Fruit fly (Drosophila melanogaster) whole organism, embryonic: ENCODE measurements around the gene Drs.

Experiments
- Adf1 ChIP-seq: fragments of 200-800 bp; sonication (Bioruptor generic); IDR thresholded peaks from 2 replicates; pipeline ENCODE4 v1.3.6; 2022; ENCODE audit warnings: missing biosample characterization, missing genetic modification characterization
- CG1024 ChIP-seq: fragments of 200-800 bp; sonication (Bioruptor generic); IDR thresholded peaks from 2 replicates; pipeline ENCODE4 v1.3.6; 2022; ENCODE audit warnings: missing biosample characterization, missing genetic modification characterization
- CG10366 ChIP-seq: fragments of 200-800 bp; sonication (Bioruptor generic); IDR thresholded peaks from 2 replicates; pipeline ENCODE4 v1.3.6; 2022; ENCODE audit warnings: missing biosample characterization, missing genetic modification characterization
- CG11504 ChIP-seq: fragments of 200-800 bp; sonication (Bioruptor generic); optimal IDR thresholded peaks from 3 replicates; lab custom pipeline; 2019; ENCODE audit warnings: missing biosample characterization, mild to moderate bottlenecking, missing genetic modification characterization, moderate library complexity
- CG13624 ChIP-seq: fragments of 200-800 bp; sonication (Bioruptor generic); optimal IDR thresholded peaks from 2 replicates; lab custom pipeline; 2016; ENCODE audit warnings: missing biosample characterization, missing genetic modification characterization
- CG13775 ChIP-seq: fragments of 200-800 bp; sonication (Bioruptor generic); optimal IDR thresholded peaks from 3 replicates; lab custom pipeline; 2017; ENCODE audit warnings: missing biosample characterization, mild to moderate bottlenecking, missing genetic modification characterization
- CG14860 ChIP-seq: fragments of 200-800 bp; sonication (Bioruptor generic); IDR thresholded peaks from 3 replicates; pipeline ENCODE4 v1.3.6; 2022; ENCODE audit warnings: missing biosample characterization, missing genetic modification characterization; ENCODE audit not compliant: partially characterized antibody
- CG15479 ChIP-seq: fragments of 200-800 bp; sonication (Bioruptor generic); optimal IDR thresholded peaks from 3 replicates; lab custom pipeline; 2019; ENCODE audit warnings: missing biosample characterization, mild to moderate bottlenecking, missing genetic modification characterization, moderate library complexity
- CG16779 ChIP-seq: fragments of 200-800 bp; sonication (Bioruptor generic); IDR thresholded peaks from 2 replicates; pipeline ENCODE4 v1.3.6; 2022; ENCODE audit warnings: missing biosample characterization, missing genetic modification characterization
- CG16815 ChIP-seq: fragments of 200-800 bp; sonication (Bioruptor generic); optimal IDR thresholded peaks from 3 replicates; lab custom pipeline; 2017; ENCODE audit warnings: missing biosample characterization, mild to moderate bottlenecking, missing genetic modification characterization
- CG31365 ChIP-seq: fragments of 200-800 bp; sonication (Bioruptor generic); optimal IDR thresholded peaks from 2 replicates; lab custom pipeline; 2018; ENCODE audit warnings: missing biosample characterization, mild to moderate bottlenecking, missing genetic modification characterization
- CG34422 ChIP-seq: fragments of 200-800 bp; sonication (Bioruptor generic); IDR thresholded peaks from 3 replicates; pipeline ENCODE4 v1.3.6; 2022; ENCODE audit warnings: missing biosample characterization, missing genetic modification characterization
- CG43689 ChIP-seq: fragments of 200-800 bp; sonication (Bioruptor generic); IDR thresholded peaks from 2 replicates; pipeline ENCODE4 v1.3.6; 2022; ENCODE audit warnings: missing biosample characterization, missing genetic modification characterization
- CG6254 ChIP-seq: fragments of 200-800 bp; sonication (Bioruptor generic); optimal IDR thresholded peaks from 3 replicates; lab custom pipeline; 2017; ENCODE audit warnings: mild to moderate bottlenecking, missing biosample characterization, missing genetic modification reagents, missing genetic modification characterization
- CG6654 ChIP-seq: fragments of 200-800 bp; sonication (Bioruptor generic); optimal IDR thresholded peaks from 2 replicates; lab custom pipeline; 2017; ENCODE audit warnings: missing biosample characterization, mild to moderate bottlenecking, missing genetic modification characterization
- CG7372 ChIP-seq: fragments of 200-800 bp; sonication (Bioruptor generic); IDR thresholded peaks from 2 replicates; pipeline ENCODE4 v1.3.6; 2022; ENCODE audit warnings: missing biosample characterization, missing genetic modification characterization
- CG7963 ChIP-seq: fragments of 200-800 bp; sonication (Bioruptor generic); IDR thresholded peaks from 3 replicates; pipeline ENCODE4 v1.3.6; 2022; ENCODE audit warnings: missing biosample characterization, missing genetic modification characterization; ENCODE audit not compliant: partially characterized antibody
- CG8388 ChIP-seq: fragments of 200-800 bp; sonication (Bioruptor generic); optimal IDR thresholded peaks from 2 replicates; lab custom pipeline; 2019; ENCODE audit warnings: missing biosample characterization, mild to moderate bottlenecking, missing genetic modification characterization, moderate library complexity
- CG8765 ChIP-seq: fragments of 200-800 bp; sonication (Bioruptor generic); IDR thresholded peaks from 2 replicates; pipeline ENCODE4 v1.3.6; 2022; ENCODE audit warnings: missing biosample characterization, missing genetic modification characterization
- CG9727 ChIP-seq: fragments of 200-800 bp; sonication (Bioruptor generic); optimal IDR thresholded peaks from 3 replicates; lab custom pipeline; 2017; ENCODE audit warnings: missing biosample characterization, mild to moderate bottlenecking, missing genetic modification characterization
- Chrac-16 ChIP-seq: fragments of 200-800 bp; sonication (Bioruptor generic); optimal IDR thresholded peaks from 3 replicates; lab custom pipeline; 2016; ENCODE audit warnings: missing biosample characterization, missing genetic modification characterization
- Dbx ChIP-seq: fragments of 200-800 bp; sonication (Bioruptor generic); IDR thresholded peaks from 3 replicates; pipeline ENCODE4 v1.3.6; 2022; ENCODE audit warnings: missing biosample characterization, missing genetic modification characterization
- Dip2 ChIP-seq: fragments of 200-800 bp; sonication (Bioruptor generic); IDR thresholded peaks from 2 replicates; pipeline ENCODE4 v1.3.6; 2022; ENCODE audit warnings: missing biosample characterization, missing genetic modification characterization
- E2f1 ChIP-seq: fragments of 200-800 bp; sonication (Bioruptor generic); IDR thresholded peaks from 2 replicates; pipeline ENCODE4 v1.3.6; 2022; ENCODE audit warnings: missing biosample characterization, missing genetic modification characterization
- H15 ChIP-seq: fragments of 200-800 bp; sonication (Bioruptor generic); IDR thresholded peaks from 3 replicates; pipeline ENCODE4 v1.3.6; 2022; ENCODE audit warnings: missing biosample characterization, missing genetic modification characterization
- HmgD ChIP-seq: fragments of 200-800 bp; sonication (Bioruptor generic); optimal IDR thresholded peaks from 3 replicates; lab custom pipeline; 2016; ENCODE audit warnings: missing biosample characterization, missing genetic modification characterization
- MBD-R2 ChIP-seq: fragments of 200-800 bp; sonication (Bioruptor generic); IDR thresholded peaks from 2 replicates; pipeline ENCODE4 v1.3.6; 2022; ENCODE audit warnings: missing biosample characterization, missing genetic modification characterization
- ara ChIP-seq: fragments of 200-800 bp; sonication (Bioruptor generic); IDR thresholded peaks from 2 replicates; pipeline ENCODE4 v1.3.6; 2022; ENCODE audit warnings: missing biosample characterization, missing genetic modification characterization
- chm ChIP-seq: fragments of 200-800 bp; sonication (Bioruptor generic); IDR thresholded peaks from 2 replicates; pipeline ENCODE4 v1.3.6; 2022; ENCODE audit warnings: missing biosample characterization, missing genetic modification characterization
- crol ChIP-seq: fragments of 200-800 bp; sonication (Bioruptor generic); IDR thresholded peaks from 2 replicates; pipeline ENCODE4 v1.3.6; 2022; ENCODE audit warnings: missing biosample characterization, missing genetic modification characterization
- crp ChIP-seq, 2 experiments: fragments of 200-800 bp; sonication (Bioruptor generic); optimal IDR thresholded peaks; 2 replicates in 1 of 2; 3 replicates in 1 of 2; lab custom pipeline; 2017; ENCODE audit warnings: missing biosample characterization in 2 of 2, missing genetic modification characterization in 2 of 2, mild to moderate bottlenecking in 1 of 2, moderate library complexity in 1 of 2
- cwo ChIP-seq: fragments of 200-800 bp; sonication (Bioruptor generic); optimal IDR thresholded peaks from 3 replicates; lab custom pipeline; 2017; ENCODE audit warnings: missing biosample characterization, missing genetic modification characterization, mild to moderate bottlenecking, moderate library complexity, missing genetic modification reagents
- dysf ChIP-seq: fragments of 200-800 bp; sonication (Bioruptor generic); IDR thresholded peaks from 3 replicates; pipeline ENCODE4 v1.3.6; 2022; ENCODE audit warnings: missing biosample characterization, missing genetic modification characterization
- gro ChIP-seq: fragments of 200-800 bp; sonication (Bioruptor generic); optimal IDR thresholded peaks from 2 replicates; lab custom pipeline; 2016; ENCODE audit warnings: missing biosample characterization, missing genetic modification characterization
- hkb ChIP-seq, 2 experiments: fragments of 200-800 bp in 1 of 2; fragments of >200 bp in 1 of 2; sonication (Bioruptor generic) in 1 of 2; IDR thresholded peaks in 1 of 2; optimal IDR thresholded peaks in 1 of 2; 2 replicates each; pipeline versions ENCODE4 v1.3.6 to Lab custom; 2017 to 2022; ENCODE audit warnings: missing biosample characterization in 1 of 2, missing genetic modification characterization in 1 of 2
- jing ChIP-seq: fragments of 200-800 bp; sonication (Bioruptor generic); optimal IDR thresholded peaks from 2 replicates; lab custom pipeline; 2018; ENCODE audit warnings: missing biosample characterization, mild to moderate bottlenecking, missing genetic modification characterization
- jumu ChIP-seq: fragments of 200-800 bp; sonication (Bioruptor generic); optimal IDR thresholded peaks from 3 replicates; lab custom pipeline; 2016; ENCODE audit warnings: missing biosample characterization, missing genetic modification characterization
- kah ChIP-seq: fragments of 200-800 bp; sonication (Bioruptor generic); optimal IDR thresholded peaks from 2 replicates; lab custom pipeline; 2018; ENCODE audit warnings: missing biosample characterization, mild to moderate bottlenecking, missing genetic modification characterization
- kay ChIP-seq: fragments of 200-800 bp; sonication (Bioruptor generic); optimal IDR thresholded peaks from 2 replicates; lab custom pipeline; 2016; ENCODE audit warnings: missing biosample characterization, missing genetic modification characterization
- mirr ChIP-seq: fragments of 200-800 bp; sonication (Bioruptor generic); optimal IDR thresholded peaks from 3 replicates; lab custom pipeline; 2018; ENCODE audit warnings: missing biosample characterization, mild to moderate bottlenecking, missing genetic modification characterization
- nerfin-1 ChIP-seq: fragments of 200-800 bp; sonication (Bioruptor generic); optimal IDR thresholded peaks from 3 replicates; lab custom pipeline; 2019; ENCODE audit warnings: missing biosample characterization, mild to moderate bottlenecking, missing genetic modification characterization, moderate library complexity
- prd ChIP-seq, 3 experiments: fragments of >200 bp in 2 of 3; fragments of 200-800 bp in 1 of 3; sonication (Bioruptor generic) in 1 of 3; optimal IDR thresholded peaks in 2 of 3; IDR thresholded peaks in 1 of 3; 2 replicates in 2 of 3; 3 replicates in 1 of 3; pipeline versions ENCODE4 v1.3.6 to Lab custom; 2017 to 2022; ENCODE audit warnings: missing biosample characterization in 1 of 3, missing genetic modification characterization in 1 of 3
- ro ChIP-seq: fragments of 200-800 bp; sonication (Bioruptor generic); IDR thresholded peaks from 2 replicates; pipeline ENCODE4 v1.3.6; 2022; ENCODE audit warnings: missing biosample characterization, missing genetic modification characterization
- run ChIP-seq: fragments of 200-800 bp; sonication (Bioruptor generic); optimal IDR thresholded peaks from 3 replicates; lab custom pipeline; 2018; ENCODE audit warnings: missing biosample characterization, mild to moderate bottlenecking, missing genetic modification characterization
- schlank ChIP-seq: fragments of 200-800 bp; sonication (Bioruptor generic); optimal IDR thresholded peaks from 2 replicates; lab custom pipeline; 2018; ENCODE audit warnings: missing biosample characterization, mild to moderate bottlenecking, missing genetic modification characterization
- scrt ChIP-seq: fragments of 200-800 bp; sonication (Bioruptor generic); optimal IDR thresholded peaks from 2 replicates; lab custom pipeline; 2018; ENCODE audit warnings: missing biosample characterization, mild to moderate bottlenecking, missing genetic modification characterization, moderate library complexity
- ssp ChIP-seq: fragments of 200-800 bp; sonication (Bioruptor generic); IDR thresholded peaks from 2 replicates; pipeline ENCODE4 v1.3.6; 2022; ENCODE audit warnings: missing biosample characterization, missing genetic modification characterization
- stwl ChIP-seq: fragments of 200-800 bp; sonication (Bioruptor generic); optimal IDR thresholded peaks from 3 replicates; lab custom pipeline; 2018; ENCODE audit warnings: missing biosample characterization, mild to moderate bottlenecking, missing genetic modification characterization, moderate library complexity
- zen2 ChIP-seq: fragments of 200-800 bp; sonication (Bioruptor generic); IDR thresholded peaks from 3 replicates; pipeline ENCODE4 v1.3.6; 2022; ENCODE audit warnings: missing biosample characterization, missing genetic modification characterization; ENCODE audit not compliant: partially characterized antibody

The Drs gene

dm6 chr3L:3373994-3374623 lies 4.8 kb downstream of the Drs start, which contains the start of the genes Ythdc1 and CG12010 (continued):
- TF ChIP-seq Adf1 = peak; percentile 70
- peak; percentile 77 for TF ChIP-seq stwl (tag; lab: Kevin White, UChicago)
- no peak for TF ChIP-seq run
- TF ChIP-seq gro (GFP tag; lab: Kevin White, UChicago) = peak; percentile 34
- no peak for TF ChIP-seq CG9727 (GFP tag; lab: Kevin White, UChicago)
- no peak for TF ChIP-seq chm (GFP tag; lab: Robert Waterston, UW)
- TF ChIP-seq CG13775 (GFP tag; lab: Kevin White, UChicago) = no peak
- no peak for TF ChIP-seq H15 (GFP tag; lab: Robert Waterston, UW)
- TF ChIP-seq CG14860 (GFP tag; lab: Robert Waterston, UW) = peak; percentile 92
- TF ChIP-seq CG16779 (GFP tag; lab: Robert Waterston, UW) = no peak
- no peak for TF ChIP-seq Dip2 (GFP tag; lab: Robert Waterston, UW)
- TF ChIP-seq nerfin-1 = peak; percentile 5
- no peak for TF ChIP-seq jing (GFP tag; lab: Kevin White, UChicago)
- TF ChIP-seq ro (GFP tag; lab: Robert Waterston, UW) = no peak
- no peak for TF ChIP-seq schlank
- no peak for TF ChIP-seq crol (GFP tag; lab: Robert Waterston, UW)
- TF ChIP-seq dysf (GFP tag; lab: Robert Waterston, UW) = peak; percentile 8; the same call in 1 of the 3 replicates
- peak; percentile 91 for TF ChIP-seq ssp
- peak; percentile 86 for TF ChIP-seq zen2 (GFP tag; lab: Robert Waterston, UW)
- no peak for TF ChIP-seq CG7372
- no peak for TF ChIP-seq jumu (GFP tag; lab: Kevin White, UChicago)
- TF ChIP-seq crp (GFP tag; optimal IDR thresholded peaks at IDR 0.05; lab: Kevin White, UChicago) = peak in 1 of 2 experiments; percentile 75
- no peak for TF ChIP-seq CG6254 (GFP tag; lab: Kevin White, UChicago)
- TF ChIP-seq HmgD (GFP tag; lab: Kevin White, UChicago) = peak; percentile 3
- 0 out of 2 replicates have a peak, but pooled peaks have one; percentile 7 for TF ChIP-seq CG1024 (GFP tag; lab: Robert Waterston, UW)
- TF ChIP-seq ara (GFP tag; lab: Robert Waterston, UW) = no peak
- no peak for TF ChIP-seq CG6654 (GFP tag; lab: Kevin White, UChicago)
- TF ChIP-seq CG8388 = no peak
- TF ChIP-seq CG43689 = no peak
- TF ChIP-seq mirr (GFP tag; lab: Kevin White, UChicago) = no peak
- TF ChIP-seq MBD-R2 (GFP tag; lab: Robert Waterston, UW) = peak; percentile 91
- no peak for TF ChIP-seq hkb (optimal IDR thresholded peaks at IDR 0.05; lab: Kevin White, UChicago)
- TF ChIP-seq hkb (GFP tag; IDR thresholded peaks at IDR 0.05; lab: Robert Waterston, UW) = no peak
- TF ChIP-seq CG16815 (GFP tag; lab: Kevin White, UChicago) = no peak
- no peak for TF ChIP-seq CG31365
- TF ChIP-seq prd (optimal IDR thresholded peaks at IDR 0.05; lab: Kevin White, UChicago) = no peak
- no peak for TF ChIP-seq prd (GFP tag; IDR thresholded peaks at IDR 0.05; lab: Robert Waterston, UW)
- peak; percentile 78 for TF ChIP-seq CG15479 (GFP tag; lab: Kevin White, UChicago)
- TF ChIP-seq CG7963 (GFP tag; lab: Robert Waterston, UW) = peak; percentile 95
- no peak for TF ChIP-seq CG10366
- TF ChIP-seq CG8765 = no peak
- TF ChIP-seq CG11504 (tag; lab: Kevin White, UChicago) = no peak
- TF ChIP-seq Chrac-16 = no peak
- TF ChIP-seq scrt (GFP tag; lab: Kevin White, UChicago) = peak; percentile 84
- no peak for TF ChIP-seq cwo
- TF ChIP-seq CG13624 (GFP tag; lab: Kevin White, UChicago) = peak; percentile 78
- peak; percentile 31 for TF ChIP-seq kah (GFP tag; lab: Kevin White, UChicago)
- TF ChIP-seq kay (GFP tag; lab: Kevin White, UChicago) = peak; percentile 78
- TF ChIP-seq E2f1 (GFP tag; lab: Robert Waterston, UW) = no peak
- peak; percentile 53; the same call in 2 of the 3 replicates for TF ChIP-seq Dbx (GFP tag; lab: Robert Waterston, UW)
- peak; percentile 90; the same call in 2 of the 3 replicates for TF ChIP-seq CG34422
